Fruit fly (Drosophila melanogaster) whole organism, pupa: Measurements from ENCODE around the gene CG18661.

ENCODE experiments used
- CG9948 ChIP-seq: fragments of 200-800 bp; sonication (Bioruptor generic); optimal IDR thresholded peaks from 2 replicates; lab custom pipeline; 2018; ENCODE audit warnings: missing biosample characterization, mild to moderate bottlenecking, missing genetic modification characterization, moderate library complexity
- fd96Ca ChIP-seq: fragments of 200-800 bp; sonication (Bioruptor generic); IDR thresholded peaks from 3 replicates; pipeline ENCODE4 v1.3.6; 2022; ENCODE audit warnings: missing biosample characterization, missing genetic modification characterization
- gl ChIP-seq: fragments of 200-800 bp; sonication (Bioruptor generic); optimal IDR thresholded peaks from 2 replicates; lab custom pipeline; 2018; ENCODE audit warnings: missing biosample characterization, mild to moderate bottlenecking, missing genetic modification characterization

DNA sequence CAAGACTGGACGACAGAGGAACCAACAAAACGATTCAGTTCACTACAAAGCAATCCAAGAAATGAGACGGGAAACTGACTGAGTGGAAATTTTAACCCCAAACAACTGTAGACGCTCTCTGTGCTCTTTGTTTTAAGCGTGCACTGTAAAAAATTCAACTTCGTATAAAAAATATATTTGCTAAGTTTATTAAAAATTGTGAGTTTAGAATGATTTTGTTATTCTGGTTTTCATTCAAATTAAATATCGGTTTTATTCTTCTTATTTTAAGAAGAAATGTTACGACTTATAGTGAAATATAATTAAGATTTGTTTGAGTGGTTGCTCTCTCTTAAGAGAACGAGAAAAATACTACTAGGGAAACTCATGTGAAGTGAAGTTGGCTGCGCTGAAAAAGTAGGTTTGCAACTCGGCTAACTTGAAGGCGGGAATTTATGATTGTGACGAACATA lies 39.3 kb upstream of the CG18661 start:
- peak; percentile 65; the same call in 1 of the 3 replicates for TF ChIP-seq fd96Ca
- peak; percentile 46 for TF ChIP-seq gl (tag; lab: Kevin White, UChicago)
- TF ChIP-seq CG9948: peak; percentile 82
